Fruit fly (Drosophila melanogaster): ENCODE measurements around the gene sturkopf.
A peak's percentile ranks its signal among the peaks of the same experiment; 100 is the strongest.

The sturkopf gene

DNA sequence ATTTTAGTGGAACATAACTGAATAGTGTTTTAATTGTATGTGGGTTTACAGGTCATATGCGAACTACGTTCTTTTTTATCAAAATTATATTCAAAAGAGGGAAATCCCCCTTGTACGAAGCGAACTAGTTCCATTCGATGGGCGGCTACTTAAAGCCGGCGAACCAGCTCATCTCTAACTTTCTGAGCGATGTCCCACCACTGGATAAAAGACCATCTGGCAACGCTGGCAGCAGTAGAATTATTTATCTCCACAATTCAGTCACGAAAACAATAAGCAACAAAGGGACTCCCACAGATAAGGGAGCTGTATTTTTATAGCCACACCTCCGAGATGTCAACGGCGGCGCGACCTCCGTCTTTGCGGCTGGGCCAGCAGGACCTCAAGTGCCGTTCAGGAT, 17.5 kb downstream of the sturkopf start, which contains the start of gene Rabex-5 (continued):
- peak; percentile 65 for TF ChIP-seq Antp (GFP tag; optimal IDR thresholded peaks at IDR 0.05)
- peak; percentile 46; the same call in 2 of the 3 replicates for TF ChIP-seq Dbx (GFP tag; IDR thresholded peaks at IDR 0.05)
- TF ChIP-seq CG12071 (GFP tag; optimal IDR thresholded peaks at IDR 0.05) = no peak
- no peak for TF ChIP-seq C15 (GFP tag; IDR thresholded peaks at IDR 0.05)
- TF ChIP-seq CG30403 (GFP tag; optimal IDR thresholded peaks at IDR 0.05) = peak; percentile 41
- no peak for TF ChIP-seq Atf3 (GFP tag; optimal IDR thresholded peaks at IDR 0.05)
- no peak for TF ChIP-seq ash1 (GFP tag; optimal IDR thresholded peaks at IDR 0.05)
- TF ChIP-seq Fer3 (tag; optimal IDR thresholded peaks at IDR 0.05) = no peak
- TF ChIP-seq CG8290 (GFP tag; optimal IDR thresholded peaks at IDR 0.05) = no peak
- TF ChIP-seq CG8290 (tag; optimal IDR thresholded peaks at IDR 0.05) = peak in 1 of 2 experiments; percentile 49
- no peak for TF ChIP-seq Doc2 (GFP tag; IDR thresholded peaks at IDR 0.05)
- no peak for TF ChIP-seq cas (GFP tag; IDR thresholded peaks at IDR 0.05)
- no peak for TF ChIP-seq E2f1 (GFP tag; IDR thresholded peaks at IDR 0.05)
- no peak for TF ChIP-seq CG5245 (GFP tag; optimal IDR thresholded peaks at IDR 0.05)
- peak; percentile 19 for TF ChIP-seq CG18262 (tag; optimal IDR thresholded peaks at IDR 0.05)
- peak; percentile 86 for TF ChIP-seq Scr (GFP tag; IDR thresholded peaks at IDR 0.05; ENCODE audit: partially characterized antibody)
- TF ChIP-seq B-H1 (GFP tag; IDR thresholded peaks at IDR 0.05) = no peak
- TF ChIP-seq CG11504 (tag; optimal IDR thresholded peaks at IDR 0.05) = no peak
- TF ChIP-seq CG12391 (tag; optimal IDR thresholded peaks at IDR 0.05) = peak; percentile 43
- no peak for TF ChIP-seq h (optimal IDR thresholded peaks at IDR 0.05)
- TF ChIP-seq insv (GFP tag; optimal IDR thresholded peaks at IDR 0.05) = no peak
- peak; percentile 93 for TF ChIP-seq CG33213 (GFP tag; optimal IDR thresholded peaks at IDR 0.05)
- no peak for TF ChIP-seq repo (GFP tag; optimal IDR thresholded peaks at IDR 0.05)
- no peak for TF ChIP-seq CG4820 (GFP tag; optimal IDR thresholded peaks at IDR 0.05)
- no peak for TF ChIP-seq fd3F (GFP tag; optimal IDR thresholded peaks at IDR 0.05)
- peak; percentile 53 for TF ChIP-seq HmgD (GFP tag; optimal IDR thresholded peaks at IDR 0.05)
- TF ChIP-seq CG1792 (GFP tag; optimal IDR thresholded peaks at IDR 0.05) = peak; percentile 8
- TF ChIP-seq CG17186 (GFP tag; optimal IDR thresholded peaks at IDR 0.05) = peak; percentile 46
- no peak for TF ChIP-seq CG9797 (GFP tag; optimal IDR thresholded peaks at IDR 0.05)
- TF ChIP-seq eyg (GFP tag; optimal IDR thresholded peaks at IDR 0.05) = no peak
- TF ChIP-seq Hr78 (GFP tag; optimal IDR thresholded peaks at IDR 0.05) = no peak
- TF ChIP-seq CG15011 (GFP tag; optimal IDR thresholded peaks at IDR 0.05) = no peak
- no peak for TF ChIP-seq CG15269 (tag; optimal IDR thresholded peaks at IDR 0.05)
- TF ChIP-seq Lpt (GFP tag; optimal IDR thresholded peaks at IDR 0.05) = no peak
- peak; percentile 67 for TF ChIP-seq Doc3 (GFP tag; IDR thresholded peaks at IDR 0.05; ENCODE audit: partially characterized antibody)
- peak; percentile 4 for TF ChIP-seq ind (GFP tag; optimal IDR thresholded peaks at IDR 0.05)
- TF ChIP-seq Atf6 (GFP tag; IDR thresholded peaks at IDR 0.05) = no peak; the same call in 1 of the 2 replicates
- TF ChIP-seq abd-A (tag; optimal IDR thresholded peaks at IDR 0.05) = no peak
- no peak for TF ChIP-seq CG17328 (GFP tag; IDR thresholded peaks at IDR 0.05)
- no peak for TF ChIP-seq pum (GFP tag; optimal IDR thresholded peaks at IDR 0.05)
- TF ChIP-seq CG10147 (GFP tag; optimal IDR thresholded peaks at IDR 0.05) = peak; percentile 6
- no peak; the same call in 2 of the 3 replicates for TF ChIP-seq CG34422 (GFP tag; IDR thresholded peaks at IDR 0.05)
- 0 out of 3 replicates have a peak, but pooled peaks have one; percentile 18 for TF ChIP-seq H15 (GFP tag; IDR thresholded peaks at IDR 0.05)
- no peak for TF ChIP-seq CG1602 (GFP tag; optimal IDR thresholded peaks at IDR 0.05)
- peak; percentile 18 for TF ChIP-seq CrebB (tag; optimal IDR thresholded peaks at IDR 0.05)
- TF ChIP-seq CG6654 (GFP tag; optimal IDR thresholded peaks at IDR 0.05) = no peak
- TF ChIP-seq jigr1 (GFP tag; IDR thresholded peaks at IDR 0.05) = no peak
- no peak for TF ChIP-seq rib (GFP tag; IDR thresholded peaks at IDR 0.05)
- TF ChIP-seq CG8478 (optimal IDR thresholded peaks at IDR 0.05) = no peak
- peak; percentile 11 for TF ChIP-seq CG3065 (GFP tag; optimal IDR thresholded peaks at IDR 0.05)
- peak; percentile 69 for TF ChIP-seq Hmr (GFP tag; optimal IDR thresholded peaks at IDR 0.05)
- TF ChIP-seq Dip2 (GFP tag; IDR thresholded peaks at IDR 0.05) = no peak
- peak; percentile 21; the same call in 1 of the 2 replicates for TF ChIP-seq Ptx1 (GFP tag; IDR thresholded peaks at IDR 0.05)

Data from whole organism, embryonic.